Worm (Caenorhabditis elegans) whole organism, L2 larva: ENCODE measurements around the gene T04F3.1.

Experiments
- C34F6.9 ChIP-seq: fragments of 150-350 bp; optimal IDR thresholded peaks from 2 replicates; lab custom pipeline; 2014; ENCODE audit warnings: missing biosample characterization, missing genetic modification characterization
- F13H6.1 ChIP-seq: sonication (generic microtip); optimal IDR thresholded peaks from 2 replicates; lab custom pipeline; 2016; ENCODE audit warnings: missing genetic modification characterization, missing compliant biosample characterization
- Y55F3AM.14 ChIP-seq: fragments of 200-800 bp; sonication (Bioruptor generic); optimal IDR thresholded peaks from 2 replicates; lab custom pipeline; 2018; ENCODE audit warnings: mild to moderate bottlenecking, missing genetic modification characterization, missing compliant biosample characterization
- ZK546.5 ChIP-seq: sonication (generic microtip); optimal IDR thresholded peaks from 2 replicates; lab custom pipeline; 2017; ENCODE audit warnings: missing biosample characterization, missing genetic modification characterization
- aly-2 ChIP-seq: fragments of 150-350 bp; optimal IDR thresholded peaks from 2 replicates; lab custom pipeline; 2014; ENCODE audit warnings: missing biosample characterization, missing genetic modification characterization
- ama-1 ChIP-seq: fragments of 150-350 bp; optimal IDR thresholded peaks from 2 replicates; lab custom pipeline; 2018; ENCODE audit warnings: inconsistent platforms
- blmp-1 ChIP-seq: sonication (generic microtip); optimal IDR thresholded peaks from 2 replicates; lab custom pipeline; 2017; ENCODE audit warnings: missing genetic modification characterization, mild to moderate bottlenecking, missing compliant biosample characterization, antibody characterized with exemption, moderate library complexity; ENCODE audit not compliant: insufficient read depth
- ceh-16 ChIP-seq: fragments of 150-350 bp; optimal IDR thresholded peaks from 2 replicates; lab custom pipeline; 2014; ENCODE audit warnings: missing biosample characterization, missing genetic modification characterization
- ceh-82 ChIP-seq: fragments of 150-350 bp; optimal IDR thresholded peaks from 2 replicates; lab custom pipeline; 2014; ENCODE audit warnings: missing biosample characterization, missing genetic modification characterization
- crh-2 ChIP-seq: sonication (generic microtip); optimal IDR thresholded peaks from 2 replicates; lab custom pipeline; 2017; ENCODE audit warnings: missing biosample characterization, missing genetic modification characterization
- dmd-4 ChIP-seq: sonication (generic microtip); optimal IDR thresholded peaks from 2 replicates; lab custom pipeline; 2017; ENCODE audit warnings: missing biosample characterization, missing genetic modification characterization
- egl-27 ChIP-seq: sonication (generic microtip); optimal IDR thresholded peaks from 3 replicates; lab custom pipeline; 2017; ENCODE audit warnings: missing biosample characterization, missing genetic modification reagents, missing genetic modification characterization
- elt-1 ChIP-seq: fragments of 150-350 bp; optimal IDR thresholded peaks from 2 replicates; lab custom pipeline; 2014; ENCODE audit warnings: missing biosample characterization, missing genetic modification characterization
- elt-3 ChIP-seq: sonication (generic microtip); optimal IDR thresholded peaks from 2 replicates; lab custom pipeline; 2017; ENCODE audit warnings: missing biosample characterization, missing genetic modification characterization
- fos-1 ChIP-seq: fragments of 150-350 bp; optimal IDR thresholded peaks from 2 replicates; lab custom pipeline; 2014; ENCODE audit warnings: missing biosample characterization, missing genetic modification characterization
- lin-11 ChIP-seq: fragments of 150-350 bp; sonication (generic microtip); optimal IDR thresholded peaks from 2 replicates; lab custom pipeline; 2014; ENCODE audit warnings: missing biosample characterization, missing genetic modification characterization, inconsistent platforms, mixed read lengths
- lin-13 ChIP-seq: fragments of 150-350 bp; optimal IDR thresholded peaks from 2 replicates; lab custom pipeline; 2014; ENCODE audit warnings: missing biosample characterization, missing genetic modification reagents, missing genetic modification characterization
- lin-39 ChIP-seq: fragments of 150-350 bp; optimal IDR thresholded peaks from 2 replicates; lab custom pipeline; 2014; ENCODE audit warnings: missing biosample characterization, missing genetic modification reagents, missing genetic modification characterization
- lsy-2 ChIP-seq, 2 experiments: fragments of 150-350 bp in 1 of 2; sonication (generic microtip) in 1 of 2; optimal IDR thresholded peaks; 2 replicates each; lab custom pipeline; 2014 to 2017; ENCODE audit warnings: missing biosample characterization in 2 of 2, missing genetic modification characterization in 2 of 2
- mab-5 ChIP-seq: fragments of 150-350 bp; optimal IDR thresholded peaks from 2 replicates; lab custom pipeline; 2014; ENCODE audit warnings: missing biosample characterization, missing genetic modification characterization
- mbf-1 ChIP-seq: sonication (generic microtip); optimal IDR thresholded peaks from 2 replicates; lab custom pipeline; 2017; ENCODE audit warnings: missing biosample characterization, missing genetic modification characterization
- nhr-11 ChIP-seq: fragments of 150-350 bp; optimal IDR thresholded peaks from 2 replicates; lab custom pipeline; 2014; ENCODE audit warnings: missing biosample characterization, missing genetic modification characterization
- nhr-12 ChIP-seq: fragments of 150-350 bp; optimal IDR thresholded peaks from 2 replicates; lab custom pipeline; 2014; ENCODE audit warnings: missing biosample characterization, missing genetic modification characterization
- nhr-129 ChIP-seq: fragments of 150-350 bp; optimal IDR thresholded peaks from 2 replicates; lab custom pipeline; 2014; ENCODE audit warnings: missing biosample characterization, missing genetic modification characterization
- nhr-21 ChIP-seq: fragments of 150-350 bp; optimal IDR thresholded peaks from 2 replicates; lab custom pipeline; 2014; ENCODE audit warnings: missing biosample characterization, missing genetic modification characterization
- nhr-23 ChIP-seq: fragments of 150-350 bp; optimal IDR thresholded peaks from 2 replicates; lab custom pipeline; 2014; ENCODE audit warnings: missing biosample characterization, missing genetic modification reagents, missing genetic modification characterization
- nhr-237 ChIP-seq: fragments of 150-350 bp; optimal IDR thresholded peaks from 2 replicates; lab custom pipeline; 2014; ENCODE audit warnings: missing biosample characterization, missing genetic modification characterization
- nhr-25 ChIP-seq: fragments of 150-350 bp; sonication (generic microtip); optimal IDR thresholded peaks from 3 replicates; lab custom pipeline; 2014; ENCODE audit warnings: missing biosample characterization, missing genetic modification characterization
- nhr-6 ChIP-seq: fragments of 150-350 bp; optimal IDR thresholded peaks from 2 replicates; lab custom pipeline; 2014; ENCODE audit warnings: missing biosample characterization, missing genetic modification characterization
- nhr-77 ChIP-seq: fragments of 150-350 bp; optimal IDR thresholded peaks from 2 replicates; lab custom pipeline; 2014; ENCODE audit warnings: missing biosample characterization, missing genetic modification characterization
- peb-1 ChIP-seq: fragments of 150-350 bp; optimal IDR thresholded peaks from 2 replicates; lab custom pipeline; 2014; ENCODE audit warnings: missing biosample characterization, missing genetic modification characterization
- sem-4 ChIP-seq: fragments of 150-350 bp; optimal IDR thresholded peaks from 2 replicates; lab custom pipeline; 2014; ENCODE audit warnings: missing biosample characterization, missing genetic modification reagents, missing genetic modification characterization
- skn-1 ChIP-seq: sonication (generic microtip); optimal IDR thresholded peaks from 2 replicates; lab custom pipeline; 2017; ENCODE audit warnings: missing biosample characterization, missing genetic modification characterization
- sma-3 ChIP-seq: sonication (generic microtip); optimal IDR thresholded peaks from 2 replicates; lab custom pipeline; 2016; ENCODE audit warnings: missing genetic modification reagents, missing genetic modification characterization, missing compliant biosample characterization
- snpc-4 ChIP-seq: fragments of 150-350 bp; optimal IDR thresholded peaks from 2 replicates; lab custom pipeline; 2014; ENCODE audit warnings: missing biosample characterization, missing genetic modification characterization
- unc-39 ChIP-seq: fragments of 150-350 bp; optimal IDR thresholded peaks from 2 replicates; lab custom pipeline; 2014; ENCODE audit warnings: missing biosample characterization, missing genetic modification characterization
- unc-55 ChIP-seq: fragments of 150-350 bp; sonication (generic microtip); optimal IDR thresholded peaks from 3 replicates; lab custom pipeline; 2014; ENCODE audit warnings: missing biosample characterization, missing genetic modification reagents, missing genetic modification characterization
- unc-62 ChIP-seq: fragments of 150-350 bp; optimal IDR thresholded peaks from 2 replicates; lab custom pipeline; 2014; ENCODE audit warnings: missing biosample characterization, missing genetic modification reagents, missing genetic modification characterization
- zag-1 ChIP-seq: fragments of 150-350 bp; optimal IDR thresholded peaks from 2 replicates; lab custom pipeline; 2014; ENCODE audit warnings: missing biosample characterization, missing genetic modification characterization
- ztf-1 ChIP-seq: fragments of 200-800 bp; sonication (Bioruptor generic); conservative IDR thresholded peaks from 2 replicates; pipeline ENCODE4 v1.3.6; 2022; ENCODE audit warnings: missing genetic modification characterization, missing compliant biosample characterization
- ztf-11 ChIP-seq: sonication (generic microtip); optimal IDR thresholded peaks from 2 replicates; lab custom pipeline; 2017; ENCODE audit warnings: missing biosample characterization, missing genetic modification characterization

The T04F3.1 gene

ce11 chrV:11782809-11783440 lies 43.1 kb downstream of the T04F3.1 start, which contains the start of gene F55A11.11 (continued):
- TF ChIP-seq ceh-82 (tag; lab: Kevin White, UChicago): peak; percentile 2
- TF ChIP-seq sem-4 (tag; lab: Kevin White, UChicago): peak; percentile 40
- TF ChIP-seq unc-55: no peak
- peak; percentile 88 for TF ChIP-seq lin-11 (tag; lab: Kevin White, UChicago)
- TF ChIP-seq, all 48 proteins: peak for 21

ce11 chrV:11787258-11787657 lies 47.4 kb downstream of the T04F3.1 start, which contains the start of gene F55A11.7:
F55A11.7 (minus strand) TSS chrV:11787443.
- no peak for TF ChIP-seq mab-5 (tag; lab: Kevin White, UChicago)
- TF ChIP-seq unc-62 (GFP tag; lab: Kevin White, UChicago): no peak
- no peak for TF ChIP-seq snpc-4
- TF ChIP-seq elt-3 (tag; lab: Kevin White, UChicago): no peak
- TF ChIP-seq blmp-1: no peak

DNA sequence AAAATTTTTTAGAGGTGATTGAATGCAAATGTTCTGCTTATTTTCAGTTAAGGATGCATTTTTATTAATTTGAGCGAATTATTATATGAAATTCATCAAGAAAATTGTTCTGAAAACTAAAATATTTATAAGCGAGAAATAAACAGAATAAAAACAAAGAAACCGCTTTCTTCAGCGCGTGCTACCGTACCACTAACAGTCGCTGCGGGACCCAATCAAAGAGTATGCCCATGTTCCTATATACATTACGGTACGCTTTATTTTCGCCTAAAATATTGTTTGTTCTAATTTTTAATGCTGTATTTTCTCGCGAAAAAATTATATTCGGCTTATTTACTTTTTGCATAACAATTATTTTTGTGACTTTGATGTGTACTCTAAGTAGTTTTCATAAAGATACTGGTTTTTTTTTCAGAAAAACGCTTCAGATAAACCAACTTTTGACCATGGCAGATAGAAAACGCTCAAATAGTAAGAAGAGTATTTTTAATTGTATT lies 47.9 kb downstream of the T04F3.1 start, which contains the start of gene F55A11.8:
F55A11.8 (plus strand) TSS at position 447 of the 497 bp plus-strand sequence.
- TF ChIP-seq nhr-77 (no peak), nhr-12 (tag; lab: Kevin White, UChicago) (no peak), ama-1 (no peak), nhr-25 (tag; lab: Kevin White, UChicago) (no peak), Y55F3AM.14 (no peak), F13H6.1 (tag; lab: Kevin White, UChicago) (no peak)
- TF ChIP-seq, all 48 proteins: peak for 0

ce11 chrV:11789474-11789873 lies 49.6 kb downstream of the T04F3.1 start, which contains the start of gene D2023.1:
D2023.1 (plus strand) TSS chrV:11789550.
- TF ChIP-seq nhr-6 (tag; lab: Kevin White, UChicago) (no peak), egl-27 (no peak)

ce11 chrV:11794172-11794571 lies 54.3 kb downstream of the T04F3.1 start:
- TF ChIP-seq zag-1 (tag; lab: Kevin White, UChicago): no peak
- TF ChIP-seq blmp-1: peak; percentile 38
- TF ChIP-seq nhr-25 (tag; lab: Kevin White, UChicago): peak; percentile 81

- no peak for TF ChIP-seq zag-1 (tag; lab: Kevin White, UChicago)
- TF ChIP-seq elt-1: no peak
- no peak for TF ChIP-seq F13H6.1 (tag; lab: Kevin White, UChicago)
- TF ChIP-seq nhr-6 (tag; lab: Kevin White, UChicago): no peak
- TF ChIP-seq nhr-25 (tag; lab: Kevin White, UChicago): peak; percentile 52
- TF ChIP-seq peb-1: no peak
- no peak for TF ChIP-seq ztf-1 (GFP tag; lab: Robert Waterston, UW)
- TF ChIP-seq fos-1: no peak
- TF ChIP-seq crh-2 (tag; lab: Kevin White, UChicago): no peak
- no peak for TF ChIP-seq nhr-77
- TF ChIP-seq ztf-11 (tag; lab: Kevin White, UChicago): no peak
- TF ChIP-seq sem-4 (tag; lab: Kevin White, UChicago): no peak
- no peak for TF ChIP-seq unc-55
- TF ChIP-seq lsy-2 (tag; optimal IDR thresholded peaks at IDR 0.05; lab: Kevin White, UChicago): no peak
- no peak for TF ChIP-seq elt-3 (tag; lab: Kevin White, UChicago)
- no peak for TF ChIP-seq nhr-23 (tag; lab: Kevin White, UChicago)
- TF ChIP-seq blmp-1: no peak
- no peak for TF ChIP-seq nhr-11 (tag; lab: Kevin White, UChicago)
- TF ChIP-seq ceh-82 (tag; lab: Kevin White, UChicago): no peak
- no peak for TF ChIP-seq ceh-16
- no peak for TF ChIP-seq nhr-129
- no peak for TF ChIP-seq Y55F3AM.14
- no peak for TF ChIP-seq mbf-1 (tag; lab: Kevin White, UChicago)
- TF ChIP-seq skn-1: no peak
- TF ChIP-seq lin-39 (tag; lab: Kevin White, UChicago): no peak
- no peak for TF ChIP-seq lin-13 (GFP tag; lab: Kevin White, UChicago)
- TF ChIP-seq dmd-4 (tag; lab: Kevin White, UChicago): no peak
- peak; percentile 73 for TF ChIP-seq nhr-21
- TF ChIP-seq nhr-237 (tag; lab: Kevin White, UChicago): no peak
- no peak for TF ChIP-seq nhr-12 (tag; lab: Kevin White, UChicago)
- TF ChIP-seq sma-3: peak; percentile 59
- no peak for TF ChIP-seq aly-2 (tag; lab: Kevin White, UChicago)
- no peak for TF ChIP-seq ZK546.5
- no peak for TF ChIP-seq C34F6.9 (tag; lab: Kevin White, UChicago)
- no peak for TF ChIP-seq snpc-4
- TF ChIP-seq unc-39 (tag; lab: Kevin White, UChicago): no peak
- TF ChIP-seq lin-11 (tag; lab: Kevin White, UChicago): no peak
- peak; percentile 69 for TF ChIP-seq egl-27
- no peak for TF ChIP-seq ama-1
Measured at ce11 chrV:11795352-11795751, 55.5 kb downstream of the T04F3.1 start.
